Worm (Caenorhabditis elegans): ENCODE measurements around the gene srb-18.
A peak's percentile ranks its signal among the peaks of the same experiment; 100 is the strongest.
"Not testable (repeated sequence)": the region's sequence is repeated elsewhere in the genome, so short reads cannot be mapped to it uniquely, and the experiment has no call there.

Gene srb-18

ce11 chrV:7504271-7504670 lies 10.8 kb upstream of the srb-18 start, which contains the start of gene srh-229:
Gene srh-229 (minus strand): TSS chrV:7504371.
- TF ChIP-seq elt-3 (tag; optimal IDR thresholded peaks at IDR 0.05) (no peak), nhr-6 (tag; optimal IDR thresholded peaks at IDR 0.05) (no peak), Y55F3AM.14 (GFP tag; optimal IDR thresholded peaks at IDR 0.05) (no peak), fos-1 (tag; optimal IDR thresholded peaks at IDR 0.05) (no peak), ZK546.5 (tag; optimal IDR thresholded peaks at IDR 0.05) (no peak), mab-5 (tag; optimal IDR thresholded peaks at IDR 0.05) (no peak), ztf-1 (GFP tag; conservative IDR thresholded peaks at IDR 0.05) (no peak), lin-13 (GFP tag; optimal IDR thresholded peaks at IDR 0.05) (no peak), ztf-4 (tag; optimal IDR thresholded peaks at IDR 0.05) (no peak), lin-39 (tag; optimal IDR thresholded peaks at IDR 0.05) (no peak), nhr-21 (tag; optimal IDR thresholded peaks at IDR 0.05) (no peak), R02D3.7 (tag; optimal IDR thresholded peaks at IDR 0.05) (no peak), sma-3 (GFP tag; optimal IDR thresholded peaks at IDR 0.05) (no peak), nhr-77 (tag; optimal IDR thresholded peaks at IDR 0.05) (no peak), lin-11 (tag; optimal IDR thresholded peaks at IDR 0.05) (no peak), unc-55 (GFP tag; optimal IDR thresholded peaks at IDR 0.05) (no peak), nhr-10 (tag; optimal IDR thresholded peaks at IDR 0.05) (no peak), sem-4 (tag; optimal IDR thresholded peaks at IDR 0.05) (no peak), unc-62 (GFP tag; optimal IDR thresholded peaks at IDR 0.05) (no peak), skn-1 (tag; optimal IDR thresholded peaks at IDR 0.05) (no peak)

ce11 chrV:7506207-7506606 lies 8.8 kb upstream of the srb-18 start:
- TF ChIP-seq nhr-21 (tag; optimal IDR thresholded peaks at IDR 0.05) (peak; percentile 10), elt-1 (tag; optimal IDR thresholded peaks at IDR 0.05) (no peak), unc-62 (GFP tag; optimal IDR thresholded peaks at IDR 0.05) (no peak), blmp-1 (tag; optimal IDR thresholded peaks at IDR 0.05; ENCODE audit: insufficient read depth) (no peak), gmeb-1 (tag; optimal IDR thresholded peaks at IDR 0.05) (no peak), sma-9 (GFP tag; optimal IDR thresholded peaks at IDR 0.05) (peak; percentile 34), sma-9 (tag; optimal IDR thresholded peaks at IDR 0.05) (no peak), ZK546.5 (tag; optimal IDR thresholded peaks at IDR 0.05) (no peak), alr-1 (tag; optimal IDR thresholded peaks at IDR 0.05) (no peak)

ce11 chrV:7508566-7509044 lies 6.4 kb upstream of the srb-18 start, which contains the start of the genes str-31 and nhr-172:
Gene str-31 (minus strand): TSS chrV:7508666.
Gene nhr-172 (plus strand): TSS chrV:7508994.
- TF ChIP-seq skn-1 (tag; optimal IDR thresholded peaks at IDR 0.05) (no peak), nhr-10 (tag; optimal IDR thresholded peaks at IDR 0.05) (no peak), sma-9 (GFP tag; optimal IDR thresholded peaks at IDR 0.05) (peak; percentile 1), sma-9 (tag; optimal IDR thresholded peaks at IDR 0.05) (no peak)

ce11 chrV:7511465-7511864 lies 3.6 kb upstream of the srb-18 start, which contains the start of gene nhr-171:
Gene nhr-171 (plus strand): TSS chrV:7511765.
- not testable (repeated sequence) for TF ChIP-seq nhr-21, mdl-1, lin-11 (tag; optimal IDR thresholded peaks at IDR 0.05)

ce11 chrV:7520077-7520476 lies 5.0 kb downstream of the srb-18 start, which contains the start of gene srb-19:
Gene srb-19 (minus strand): TSS chrV:7520177.
- no peak for TF ChIP-seq lsy-2 (tag; optimal IDR thresholded peaks at IDR 0.05)
- TF ChIP-seq lin-39 (tag; optimal IDR thresholded peaks at IDR 0.05) = no peak
- TF ChIP-seq R02D3.7 (tag; optimal IDR thresholded peaks at IDR 0.05) = no peak
- no peak for TF ChIP-seq mdl-1 (tag; optimal IDR thresholded peaks at IDR 0.05)
- TF ChIP-seq sma-3 (GFP tag; optimal IDR thresholded peaks at IDR 0.05) = no peak
- no peak for TF ChIP-seq snpc-4 (tag; optimal IDR thresholded peaks at IDR 0.05)
- no peak for TF ChIP-seq nhr-25 (tag; optimal IDR thresholded peaks at IDR 0.05)
- no peak for TF ChIP-seq ztf-11 (tag; optimal IDR thresholded peaks at IDR 0.05)
- TF ChIP-seq nhr-10 (tag; optimal IDR thresholded peaks at IDR 0.05) = no peak
- TF ChIP-seq nhr-237 (tag; optimal IDR thresholded peaks at IDR 0.05) = no peak
- no peak for TF ChIP-seq elt-1 (tag; optimal IDR thresholded peaks at IDR 0.05)
- no peak for TF ChIP-seq nhr-129 (tag; optimal IDR thresholded peaks at IDR 0.05)
- TF ChIP-seq nhr-6 (tag; optimal IDR thresholded peaks at IDR 0.05) = no peak
- TF ChIP-seq nhr-77 (tag; optimal IDR thresholded peaks at IDR 0.05) = no peak
- TF ChIP-seq ama-1 (optimal IDR thresholded peaks at IDR 0.05) = no peak
- TF ChIP-seq unc-62 (GFP tag; optimal IDR thresholded peaks at IDR 0.05) = no peak
- TF ChIP-seq gmeb-1 (tag; optimal IDR thresholded peaks at IDR 0.05) = no peak
- no peak for TF ChIP-seq lin-11 (tag; optimal IDR thresholded peaks at IDR 0.05)
- no peak for TF ChIP-seq F13H6.1 (tag; optimal IDR thresholded peaks at IDR 0.05)
- no peak for TF ChIP-seq nhr-12 (tag; optimal IDR thresholded peaks at IDR 0.05)

Measured in whole organism, L2 larva.